Fruit fly (Drosophila melanogaster) S2 (cell line): Measurements from ENCODE around the gene Crag.

Experiments used
- CG8478 ChIP-seq: fragments of >200 bp; optimal IDR thresholded peaks from 2 replicates; lab custom pipeline; 2018
- CTCF ChIP-seq, 2 experiments: fragments of >200 bp; optimal IDR thresholded peaks; 2 replicates each; lab custom pipeline; 2018

dm6 chrX:8616280-8616679, 24.4 kb downstream of the Crag start:
- TF ChIP-seq CTCF (optimal IDR thresholded peaks at IDR 0.05; lab: Kevin White, UChicago): no peak
- TF ChIP-seq CG8478 (lab: Kevin White, UChicago): no peak
